Worm (Caenorhabditis elegans): ENCODE data around the gene Y57A10C.11.

DNA sequence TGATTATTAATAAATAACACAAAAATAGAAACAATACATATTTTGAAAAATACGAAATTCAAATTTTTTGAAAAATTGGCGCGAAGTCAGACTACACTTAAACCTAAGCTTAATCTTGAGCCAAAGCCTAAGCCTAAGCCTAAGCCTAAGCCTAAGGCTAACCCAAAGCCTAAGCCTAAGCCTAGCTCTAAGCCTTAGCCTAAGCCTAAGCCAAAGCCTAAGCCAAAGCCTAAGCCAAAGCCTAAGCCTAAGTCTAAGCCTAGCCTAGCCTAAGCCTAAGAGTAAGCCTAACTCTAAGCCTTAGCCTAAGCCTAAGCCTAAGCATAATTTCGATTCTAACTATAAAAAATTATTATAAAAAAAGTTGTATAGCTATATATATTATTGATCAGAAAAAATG lies 33.8 kb downstream of the Y57A10C.11 start:
- TF ChIP-seq T22C8.4 (GFP tag; IDR thresholded peaks at IDR 0.05) (no peak), flt-1 (GFP tag; IDR thresholded peaks at IDR 0.05) (no peak), cog-1 (tag; optimal IDR thresholded peaks at IDR 0.05) (no peak), ztf-29 (GFP tag; IDR thresholded peaks at IDR 0.05) (no peak), tab-1 (GFP tag; IDR thresholded peaks at IDR 0.05) (no peak), ztf-23 (GFP tag; IDR thresholded peaks at IDR 0.05) (no peak), klf-2 (GFP tag; conservative IDR thresholded peaks at IDR 0.05) (no peak)
